Fruit fly (Drosophila melanogaster) S2 (cell line): ENCODE measurements around the gene CG11384.

Experiments
- CG8478 ChIP-seq: fragments of >200 bp; optimal IDR thresholded peaks from 2 replicates; lab custom pipeline; 2018
- CTCF ChIP-seq, 2 experiments: fragments of >200 bp; optimal IDR thresholded peaks; 2 replicates each; lab custom pipeline; 2018

CG11384 gene

DNA sequence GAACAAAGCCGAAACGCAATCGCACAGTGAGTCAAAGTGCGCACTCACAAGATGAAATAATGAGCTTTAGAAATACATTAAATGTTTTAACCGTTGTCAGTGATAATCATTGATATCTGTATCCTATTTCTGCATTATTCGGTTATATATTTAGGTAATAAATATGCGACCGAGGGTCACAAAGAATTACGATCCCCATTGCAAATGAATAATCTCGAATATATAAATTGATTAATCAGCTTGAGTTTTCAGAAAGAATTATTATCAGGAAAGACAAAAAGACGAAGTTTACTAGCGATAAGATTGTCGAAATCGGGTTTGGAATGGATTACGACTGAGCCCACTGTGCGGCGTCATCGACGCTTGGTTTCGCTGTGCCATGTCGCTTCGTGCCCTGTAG lies 4.8 kb downstream of the CG11384 start:
- TF ChIP-seq CG8478 (no peak), CTCF (optimal IDR thresholded peaks at IDR 0.05; lab: Kevin White, UChicago) (no peak)

dm6 chrX:1170117-1170878 lies 5.5 kb downstream of the CG11384 start, which contains the start of gene CG11378:
TSS of gene CG11378 (plus strand) at chrX:1170828.
- TF ChIP-seq CG8478 = no peak
- TF ChIP-seq CTCF (optimal IDR thresholded peaks at IDR 0.05; lab: Kevin White, UChicago) = no peak

DNA sequence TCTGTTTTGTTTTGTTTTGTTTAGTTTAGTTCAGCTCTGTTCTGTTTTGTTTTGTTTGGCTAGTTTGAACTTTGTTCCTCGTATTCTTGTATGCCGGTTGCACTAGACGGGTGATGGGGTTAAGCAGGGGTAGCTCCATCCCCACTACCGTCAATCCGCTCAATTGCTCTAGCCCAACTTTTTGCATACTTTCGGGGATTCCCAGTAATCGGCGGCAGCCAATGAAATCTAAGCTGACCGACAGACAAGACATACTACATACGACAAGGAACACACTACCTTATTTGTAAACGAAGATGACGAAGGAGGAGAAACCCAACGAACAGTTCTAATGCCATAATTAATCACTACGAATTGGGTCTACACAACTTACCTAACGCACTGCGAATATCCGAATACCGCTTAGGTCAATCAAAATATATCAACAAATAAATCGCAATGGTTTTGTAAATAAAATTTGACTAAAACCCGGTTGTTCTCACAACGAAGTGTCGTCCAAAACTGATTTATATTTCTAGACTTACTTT lies 13.9 kb downstream of the CG11384 start, which contains the start of gene eIF4E7:
eIF4E7 (minus strand) TSS at position 477 of the 527 bp plus-strand sequence.
- TF ChIP-seq CTCF (optimal IDR thresholded peaks at IDR 0.05; lab: Kevin White, UChicago) (no peak), CG8478 (no peak)

- TF ChIP-seq CTCF (optimal IDR thresholded peaks at IDR 0.05; lab: Kevin White, UChicago) (no peak), CG8478 (no peak)
These were observed 30.5 kb downstream of the CG11384 start, which contains the start of gene CG14628 for dm6 chrX:1145344-1145743. TSS of gene CG14628 (plus strand) at chrX:1145644.

DNA sequence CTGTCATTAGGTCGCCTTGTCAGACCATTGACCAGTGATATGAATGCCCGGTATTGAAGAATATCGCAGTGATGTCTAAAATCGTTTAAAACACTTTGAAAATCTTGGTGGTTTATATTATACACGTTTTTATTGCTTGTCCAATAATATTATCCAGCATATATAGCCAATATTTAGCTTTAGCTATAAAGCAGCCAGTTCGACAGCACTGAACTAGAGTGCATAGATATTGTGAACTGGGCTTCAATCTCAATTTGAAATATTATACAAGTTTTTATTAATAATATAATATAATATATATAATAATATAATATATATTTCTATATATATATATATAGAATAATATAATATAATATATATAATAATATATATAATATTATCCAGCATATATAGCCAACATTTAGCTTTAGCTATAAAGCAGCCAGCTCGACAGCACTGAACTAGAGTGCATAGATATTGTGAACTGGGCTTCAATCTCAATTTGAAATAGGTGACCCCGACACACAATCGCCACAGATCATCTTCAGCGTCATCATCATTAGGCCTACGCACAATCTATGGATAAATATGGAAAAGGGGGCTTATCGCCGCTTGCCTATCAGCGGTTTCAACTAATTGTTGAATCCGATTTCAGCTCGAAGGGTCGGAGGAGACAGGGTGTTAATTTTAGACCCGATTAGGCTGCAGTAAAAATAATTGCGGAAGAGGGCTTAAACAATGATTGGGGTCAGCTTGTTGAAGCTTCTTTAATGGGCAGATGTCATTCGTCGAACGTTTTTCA lies 33.1 kb downstream of the CG11384 start:
- TF ChIP-seq CTCF (optimal IDR thresholded peaks at IDR 0.05; lab: Kevin White, UChicago) (no peak), CG8478 (no peak)

DNA sequence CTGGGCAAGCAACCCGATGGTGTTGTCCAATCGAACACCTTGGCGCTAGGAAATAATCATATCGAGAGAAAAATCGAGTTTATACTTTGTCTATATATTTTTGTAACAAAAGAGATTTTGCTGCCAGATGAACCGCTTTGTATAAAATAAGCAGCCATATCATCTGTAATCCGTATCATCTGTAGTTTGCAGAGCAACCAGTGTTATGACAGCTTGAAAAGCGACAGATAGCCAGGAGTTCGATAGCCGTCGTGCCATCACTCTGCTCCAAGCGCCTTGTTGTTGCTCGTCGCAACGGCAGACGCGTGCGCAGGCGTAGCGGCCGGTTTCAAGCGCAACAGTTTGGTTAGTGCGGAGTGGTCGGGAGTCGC lies 40.8 kb downstream of the CG11384 start:
- TF ChIP-seq CG8478 (no peak), CTCF (optimal IDR thresholded peaks at IDR 0.05; lab: Kevin White, UChicago) (no peak)

DNA sequence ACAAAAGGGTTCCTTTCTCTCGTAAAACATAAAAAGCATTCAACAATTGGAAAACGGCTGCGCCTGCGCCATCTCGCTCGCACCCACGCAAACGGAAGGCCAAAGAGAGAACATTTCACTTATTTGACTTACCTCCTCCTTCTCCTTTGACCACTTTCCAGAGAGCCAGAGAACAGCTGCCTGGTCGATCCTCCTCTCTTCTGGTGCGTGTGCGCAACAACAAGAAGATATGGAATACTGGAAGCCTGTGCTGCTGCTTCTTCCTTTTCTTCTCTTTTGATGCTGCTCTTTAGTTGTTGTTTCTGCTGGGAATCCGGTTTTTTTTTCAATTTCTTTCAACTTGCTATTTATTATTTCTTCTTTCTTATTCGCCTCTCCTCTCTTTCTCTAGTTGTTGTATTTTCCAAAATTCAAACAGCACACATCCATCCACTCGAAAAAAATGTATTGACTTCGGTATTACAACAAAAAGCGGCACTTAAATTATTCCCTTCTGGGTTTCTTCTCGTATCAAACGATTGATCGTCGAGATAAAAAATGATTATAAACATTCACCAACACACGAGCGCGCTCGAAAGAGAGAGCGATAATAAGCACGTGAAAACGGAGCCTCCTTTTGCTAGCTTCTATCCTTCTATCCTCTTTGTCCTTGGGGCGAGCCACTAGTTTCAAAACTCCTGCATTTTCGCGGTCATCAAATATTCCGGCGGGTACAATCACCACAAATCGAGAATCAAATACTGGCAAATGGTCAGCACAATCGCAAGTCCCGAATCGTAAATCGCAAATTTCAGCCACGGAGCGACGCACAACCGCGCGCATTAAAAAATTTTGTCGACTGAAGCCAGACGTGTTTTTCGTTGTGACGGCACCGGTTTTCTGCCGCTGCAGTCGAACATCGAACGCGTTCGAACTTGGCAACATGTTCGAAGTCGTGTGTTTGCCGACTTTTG lies 41.5 kb downstream of the CG11384 start, which contains the start of gene CG3655:
CG3655 (minus strand) TSS at position 844 of the 953 bp plus-strand sequence.
- no peak for TF ChIP-seq CTCF (optimal IDR thresholded peaks at IDR 0.05; lab: Kevin White, UChicago)
- no peak for TF ChIP-seq CG8478

dm6 chrX:1129575-1130281 lies 46.1 kb downstream of the CG11384 start:
- TF ChIP-seq CTCF (optimal IDR thresholded peaks at IDR 0.05; lab: Kevin White, UChicago) (no peak), CG8478 (no peak)
